Worm (Caenorhabditis elegans) whole organism, L4/young adult: Measurements from ENCODE around the gene magu-4.
A peak's percentile ranks its signal among the peaks of the same experiment; 100 is the strongest.

Source experiments
- W03F9.2 ChIP-seq: fragments of 150-350 bp; optimal IDR thresholded peaks from 2 replicates; lab custom pipeline; 2014; ENCODE audit warnings: missing biosample characterization, missing genetic modification characterization
- dao-5 ChIP-seq: sonication (generic microtip); optimal IDR thresholded peaks from 2 replicates; lab custom pipeline; 2016; ENCODE audit warnings: missing genotype, missing genetic modification characterization, moderate library complexity, missing compliant biosample characterization
- him-1 ChIP-seq: sonication (generic microtip); optimal IDR thresholded peaks from 2 replicates; lab custom pipeline; 2016; ENCODE audit warnings: missing genotype, missing genetic modification reagents, missing genetic modification characterization, missing compliant biosample characterization

magu-4 gene

ce11 chrIV:10009536-10009935 lies at the start of gene magu-4:
Gene magu-4 (plus strand): TSS chrIV:10009753.
- TF ChIP-seq dao-5 (tag; lab: Kevin White, UChicago) (no peak), him-1 (tag; lab: Kevin White, UChicago) (no peak), W03F9.2 (no peak)

- TF ChIP-seq W03F9.2 (no peak), him-1 (tag; lab: Kevin White, UChicago) (no peak), dao-5 (tag; lab: Kevin White, UChicago) (no peak)
Observed at ce11 chrIV:9963945-9964344, 45.6 kb upstream of the magu-4 start, which contains the start of gene T13H10.2. Gene T13H10.2 (plus strand): TSS chrIV:9964245.

- no peak for TF ChIP-seq him-1 (tag; lab: Kevin White, UChicago)
- no peak for TF ChIP-seq W03F9.2
- no peak for TF ChIP-seq dao-5 (tag; lab: Kevin White, UChicago)
Observed at ce11 chrIV:9969081-9969480, 40.5 kb upstream of the magu-4 start, which contains the start of the genes kin-5 and C47E12.11. Gene kin-5 (minus strand): TSS chrIV:9969181. Gene C47E12.11 (plus strand): TSS chrIV:9969400.

ce11 chrIV:9972629-9973028 lies 36.9 kb upstream of the magu-4 start, which contains the start of the genes C47E12.12 and C47E12.10:
Gene C47E12.12 (minus strand): TSS chrIV:9972729.
Gene C47E12.10 (plus strand): TSS chrIV:9972800.
- no peak for TF ChIP-seq him-1 (tag; lab: Kevin White, UChicago)
- TF ChIP-seq W03F9.2, result no peak
- no peak for TF ChIP-seq dao-5 (tag; lab: Kevin White, UChicago)

ce11 chrIV:9974392-9974791 lies 35.2 kb upstream of the magu-4 start, which contains the start of gene C47E12.9:
Gene C47E12.9 (plus strand): TSS chrIV:9974692.
- no peak for TF ChIP-seq W03F9.2
- TF ChIP-seq dao-5 (tag; lab: Kevin White, UChicago), result no peak
- TF ChIP-seq him-1 (tag; lab: Kevin White, UChicago), result no peak

ce11 chrIV:9976284-9976683 lies 33.3 kb upstream of the magu-4 start, which contains the start of gene C47E12.14:
Gene C47E12.14 (minus strand): TSS chrIV:9976384.
- TF ChIP-seq dao-5 (tag; lab: Kevin White, UChicago) (no peak), W03F9.2 (no peak), him-1 (tag; lab: Kevin White, UChicago) (no peak)

ce11 chrIV:9977602-9978172 lies 31.9 kb upstream of the magu-4 start, which contains the start of gene dhp-2:
Gene dhp-2 (plus strand): TSS chrIV:9978122.
- TF ChIP-seq dao-5 (tag; lab: Kevin White, UChicago), result no peak
- TF ChIP-seq him-1 (tag; lab: Kevin White, UChicago), result no peak
- TF ChIP-seq W03F9.2, result no peak

ce11 chrIV:9982226-9982794 lies 27.2 kb upstream of the magu-4 start, which contains the start of gene rrp-1:
Gene rrp-1 (minus strand): TSS chrIV:9982276.
- TF ChIP-seq W03F9.2 (no peak), him-1 (tag; lab: Kevin White, UChicago) (no peak), dao-5 (tag; lab: Kevin White, UChicago) (no peak)

- no peak for TF ChIP-seq W03F9.2
- TF ChIP-seq him-1 (tag; lab: Kevin White, UChicago), result no peak
Observed at ce11 chrIV:9982895-9983294, 26.7 kb upstream of the magu-4 start, which contains the start of gene mam-2. Gene mam-2 (plus strand): TSS chrIV:9983195.

- TF ChIP-seq dao-5 (tag; lab: Kevin White, UChicago) (no peak), W03F9.2 (no peak), him-1 (tag; lab: Kevin White, UChicago) (no peak)
Observed at ce11 chrIV:9989416-9989815, 20.1 kb upstream of the magu-4 start.

ce11 chrIV:9993403-9994132 lies 16.0 kb upstream of the magu-4 start:
- TF ChIP-seq dao-5 (tag; lab: Kevin White, UChicago) (no peak), W03F9.2 (peak; percentile 50), him-1 (tag; lab: Kevin White, UChicago) (no peak)

ce11 chrIV:9994895-9995394 lies 14.6 kb upstream of the magu-4 start, which contains the start of gene uba-1:
Gene uba-1 (minus strand): TSS chrIV:9994945.
- TF ChIP-seq dao-5 (tag; lab: Kevin White, UChicago), result no peak
- peak; percentile 34 for TF ChIP-seq W03F9.2

- no peak for TF ChIP-seq W03F9.2
- no peak for TF ChIP-seq dao-5 (tag; lab: Kevin White, UChicago)
- no peak for TF ChIP-seq him-1 (tag; lab: Kevin White, UChicago)
Observed at ce11 chrIV:9998487-9999218, 10.9 kb upstream of the magu-4 start, which contains the start of gene pyp-1. Gene pyp-1 (minus strand): TSS chrIV:9998925.
